Fruit fly (Drosophila melanogaster) Kc167 (cell line): ENCODE measurements around the gene CG11980.

Experiments
- Myc ChIP-seq: fragments of >200 bp; optimal IDR thresholded peaks from 2 replicates; lab custom pipeline; 2017; ENCODE audit warnings: missing external identifiers
- h ChIP-seq: fragments of >200 bp; optimal IDR thresholded peaks from 3 replicates; lab custom pipeline; 2018; ENCODE audit warnings: missing external identifiers
- psq ChIP-seq: fragments of >200 bp; optimal IDR thresholded peaks from 2 replicates; lab custom pipeline; 2017; ENCODE audit warnings: missing external identifiers

- no peak for TF ChIP-seq psq
- no peak for TF ChIP-seq h (lab: Kevin White, UChicago)
- no peak for TF ChIP-seq Myc
These were observed 2.0 kb upstream of the CG11980 start for dm6 chr3R:9001720-9002240.
